Fruit fly (Drosophila melanogaster): ENCODE measurements around the gene CG15172.

CG15172 gene

dm6 chr2L:18980982-18981381 is 41.2 kb upstream of the CG15172 start (continued):
- TF ChIP-seq Hand (GFP tag; optimal IDR thresholded peaks at IDR 0.05) = no peak
- no peak for TF ChIP-seq CG15011 (GFP tag; optimal IDR thresholded peaks at IDR 0.05)
- TF ChIP-seq vfl (GFP tag; optimal IDR thresholded peaks at IDR 0.05) = no peak
- no peak for TF ChIP-seq luna (GFP tag; optimal IDR thresholded peaks at IDR 0.05)
- TF ChIP-seq CG14667 (GFP tag; IDR thresholded peaks at IDR 0.05) = no peak
- peak; percentile 12 for TF ChIP-seq CG1603 (tag; optimal IDR thresholded peaks at IDR 0.05)
- no peak for TF ChIP-seq gt (GFP tag; IDR thresholded peaks at IDR 0.05)
- TF ChIP-seq Drgx (GFP tag; IDR thresholded peaks at IDR 0.05) = peak; percentile 65; the same call in 1 of the 2 replicates
- TF ChIP-seq Med (GFP tag) = peak; percentile 34
- TF ChIP-seq H2.0 (GFP tag; IDR thresholded peaks at IDR 0.05) = no peak
- no peak for TF ChIP-seq peb (GFP tag; IDR thresholded peaks at IDR 0.05)
- no peak for TF ChIP-seq Elba2 (GFP tag; optimal IDR thresholded peaks at IDR 0.05)
- no peak for TF ChIP-seq CG18764 (GFP tag; optimal IDR thresholded peaks at IDR 0.05)
- TF ChIP-seq Doc2 (GFP tag; IDR thresholded peaks at IDR 0.05) = no peak
- TF ChIP-seq sqz (GFP tag; optimal IDR thresholded peaks at IDR 0.05) = no peak
- no peak for TF ChIP-seq p53 (GFP tag; optimal IDR thresholded peaks at IDR 0.05)
- TF ChIP-seq CG17385 (GFP tag; optimal IDR thresholded peaks at IDR 0.05) = no peak
- TF ChIP-seq CG12299 (tag; optimal IDR thresholded peaks at IDR 0.05) = no peak
- TF ChIP-seq kah (GFP tag; optimal IDR thresholded peaks at IDR 0.05) = no peak

dm6 chr2L:18981484-18981883 is 40.7 kb upstream of the CG15172 start:
- TF ChIP-seq CG4854 (GFP tag; optimal IDR thresholded peaks at IDR 0.05) (no peak), Dip3 (GFP tag; optimal IDR thresholded peaks at IDR 0.05) (no peak), yki (optimal IDR thresholded peaks at IDR 0.05) (no peak), HmgD (GFP tag; optimal IDR thresholded peaks at IDR 0.05) (no peak), Atf3 (GFP tag; optimal IDR thresholded peaks at IDR 0.05) (no peak), CG12155 (GFP tag; optimal IDR thresholded peaks at IDR 0.05) (no peak), caup (GFP tag; optimal IDR thresholded peaks at IDR 0.05; ENCODE audit: severe bottlenecking) (no peak), bigmax (GFP tag; optimal IDR thresholded peaks at IDR 0.05) (no peak), CG15011 (GFP tag; optimal IDR thresholded peaks at IDR 0.05) (no peak), cg (GFP tag; optimal IDR thresholded peaks at IDR 0.05) (no peak), lab (GFP tag; optimal IDR thresholded peaks at IDR 0.05) (peak; percentile 32), CG14710 (tag; optimal IDR thresholded peaks at IDR 0.05) (no peak), zfh1 (GFP tag; IDR thresholded peaks at IDR 0.05) (no peak), toy (GFP tag; IDR thresholded peaks at IDR 0.05) (no peak), CG15696 (tag; optimal IDR thresholded peaks at IDR 0.05) (no peak), peb (GFP tag; IDR thresholded peaks at IDR 0.05) (no peak), Atf6 (GFP tag; IDR thresholded peaks at IDR 0.05) (no peak), ase (GFP tag; IDR thresholded peaks at IDR 0.05) (no peak), pnt (GFP tag; optimal IDR thresholded peaks at IDR 0.05) (no peak), CG10274 (GFP tag; optimal IDR thresholded peaks at IDR 0.05) (no peak), CG11504 (tag; optimal IDR thresholded peaks at IDR 0.05) (no peak), bbx (GFP tag; IDR thresholded peaks at IDR 0.05; ENCODE audit: partially characterized antibody) (no peak), CG11093 (GFP tag; IDR thresholded peaks at IDR 0.05) (no peak), CG11247 (GFP tag; IDR thresholded peaks at IDR 0.05) (no peak), klu (GFP tag; IDR thresholded peaks at IDR 0.05) (no peak), Bdp1 (GFP tag; optimal IDR thresholded peaks at IDR 0.05) (no peak), ATbp (GFP tag; optimal IDR thresholded peaks at IDR 0.05) (peak; percentile 40), tap (tag; optimal IDR thresholded peaks at IDR 0.05) (peak; percentile 5), amos (GFP tag; IDR thresholded peaks at IDR 0.05; ENCODE audit: partially characterized antibody) (no peak), CG8290 (GFP tag; optimal IDR thresholded peaks at IDR 0.05) (no peak), CG8290 (tag; optimal IDR thresholded peaks at IDR 0.05) (no peak), Nf-YC (tag; optimal IDR thresholded peaks at IDR 0.05) (no peak), Rfx (GFP tag; IDR thresholded peaks at IDR 0.05) (no peak), CG15514 (GFP tag; optimal IDR thresholded peaks at IDR 0.05) (no peak), dan (GFP tag; IDR thresholded peaks at IDR 0.05) (no peak), CG13894 (tag; optimal IDR thresholded peaks at IDR 0.05) (no peak)
